Worm (Caenorhabditis elegans) whole organism, midembryonic: Measurements from ENCODE around the gene F41H10.4.

Experiments
- T22C8.4 ChIP-seq: fragments of 200-800 bp; sonication (Bioruptor generic); IDR thresholded peaks from 2 replicates; pipeline ENCODE4 v1.3.6; 2022; ENCODE audit warnings: missing genetic modification characterization, missing compliant biosample characterization
- cog-1 ChIP-seq: sonication (generic microtip); optimal IDR thresholded peaks from 2 replicates; lab custom pipeline; 2016; ENCODE audit warnings: missing genetic modification characterization, missing compliant biosample characterization
- flt-1 ChIP-seq: fragments of 200-800 bp; sonication (Bioruptor generic); IDR thresholded peaks from 2 replicates; pipeline ENCODE4 v1.3.6; 2022; ENCODE audit warnings: missing genetic modification characterization, missing compliant biosample characterization
- klf-2 ChIP-seq: fragments of 200-800 bp; sonication (Bioruptor generic); conservative IDR thresholded peaks from 2 replicates; pipeline ENCODE4 v1.3.6; 2022; ENCODE audit warnings: missing genetic modification reagents, missing genetic modification characterization, missing compliant biosample characterization
- med-1 ChIP-seq: sonication (generic microtip); optimal IDR thresholded peaks from 2 replicates; lab custom pipeline; 2017; ENCODE audit warnings: missing genetic modification characterization, mild to moderate bottlenecking, missing compliant biosample characterization, antibody characterized with exemption, missing genetic modification reagents; ENCODE audit not compliant: insufficient read depth
- ref-1 ChIP-seq: fragments of 200-800 bp; sonication (Bioruptor generic); conservative IDR thresholded peaks from 2 replicates; pipeline ENCODE4 v1.3.6; 2022; ENCODE audit warnings: missing genetic modification reagents, missing genetic modification characterization, missing compliant biosample characterization
- tab-1 ChIP-seq: fragments of 200-800 bp; sonication (Bioruptor generic); IDR thresholded peaks from 2 replicates; pipeline ENCODE4 v1.3.6; 2022; ENCODE audit warnings: missing genetic modification characterization, missing compliant biosample characterization
- ztf-23 ChIP-seq: fragments of 200-800 bp; sonication (Bioruptor generic); IDR thresholded peaks from 2 replicates; pipeline ENCODE4 v1.3.6; 2022; ENCODE audit warnings: missing genetic modification reagents, missing genetic modification characterization, missing compliant biosample characterization
- ztf-29 ChIP-seq: fragments of 200-800 bp; sonication (Bioruptor generic); IDR thresholded peaks from 2 replicates; pipeline ENCODE4 v1.3.6; 2022; ENCODE audit warnings: missing genetic modification reagents, missing genetic modification characterization, missing compliant biosample characterization

F41H10.4 gene

DNA sequence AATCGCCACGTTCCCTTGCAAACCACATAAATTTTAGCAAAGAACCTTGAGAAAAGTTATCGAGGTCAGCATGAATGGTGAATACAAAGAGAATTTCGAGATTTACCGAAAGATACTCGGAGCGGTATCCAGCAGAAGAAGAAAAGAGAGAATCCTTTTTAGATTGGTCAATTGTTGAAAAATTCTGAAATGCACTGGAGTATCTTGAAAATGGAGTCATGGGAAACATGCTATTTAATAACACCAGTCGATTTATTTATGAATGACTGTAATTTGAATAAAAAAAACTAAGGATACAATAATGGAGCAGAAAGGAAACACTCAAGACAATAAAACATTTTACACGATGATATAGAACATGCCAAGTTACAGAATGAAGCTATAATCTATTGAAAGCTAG lies 25.6 kb downstream of the F41H10.4 start:
- TF ChIP-seq T22C8.4 (GFP tag; lab: Robert Waterston, UW), result no peak
- no peak for TF ChIP-seq med-1
- no peak for TF ChIP-seq ztf-23
- no peak for TF ChIP-seq klf-2 (GFP tag; lab: Robert Waterston, UW)
- no peak for TF ChIP-seq cog-1 (tag; lab: Kevin White, UChicago)
- no peak for TF ChIP-seq ztf-29 (GFP tag; lab: Robert Waterston, UW)

DNA sequence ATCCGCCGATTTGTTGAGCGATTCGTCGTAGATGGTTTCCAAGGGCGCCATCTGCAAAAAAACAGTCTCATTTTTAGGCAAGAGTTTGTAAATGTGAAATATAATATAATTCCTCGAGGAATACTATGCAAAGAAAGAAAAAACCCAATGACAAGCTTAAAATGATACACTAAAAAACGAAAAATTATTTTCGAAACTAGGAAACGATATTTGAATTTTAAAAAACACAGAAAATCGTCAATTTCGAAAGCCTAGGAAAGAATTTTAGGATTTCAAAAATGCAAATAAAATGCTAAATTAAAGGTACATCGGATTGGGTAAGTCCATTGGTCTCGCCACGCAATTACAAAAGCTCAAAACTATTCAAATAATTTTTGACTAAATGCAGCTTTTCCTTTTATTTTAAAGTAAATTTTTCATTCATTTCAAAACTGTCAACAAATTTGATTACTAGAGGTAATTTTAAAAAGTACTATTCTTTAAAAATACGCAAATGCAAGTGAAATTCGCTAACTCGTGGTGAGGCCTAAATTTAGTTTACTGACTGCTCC lies 27.2 kb downstream of the F41H10.4 start, which contains the start of the genes htp-1 and ZK616.5:
Gene htp-1 (minus strand): TSS at position 51 of the 551 bp plus-strand sequence.
Gene ZK616.5 (plus strand): TSS at position 423 of the 551 bp plus-strand sequence.
- TF ChIP-seq ztf-29 (GFP tag; lab: Robert Waterston, UW) (no peak), ref-1 (GFP tag; lab: Robert Waterston, UW) (no peak), ztf-23 (no peak), cog-1 (tag; lab: Kevin White, UChicago) (no peak), klf-2 (GFP tag; lab: Robert Waterston, UW) (no peak), tab-1 (GFP tag; lab: Robert Waterston, UW) (no peak), T22C8.4 (GFP tag; lab: Robert Waterston, UW) (no peak), med-1 (no peak), flt-1 (GFP tag; lab: Robert Waterston, UW) (no peak)

DNA sequence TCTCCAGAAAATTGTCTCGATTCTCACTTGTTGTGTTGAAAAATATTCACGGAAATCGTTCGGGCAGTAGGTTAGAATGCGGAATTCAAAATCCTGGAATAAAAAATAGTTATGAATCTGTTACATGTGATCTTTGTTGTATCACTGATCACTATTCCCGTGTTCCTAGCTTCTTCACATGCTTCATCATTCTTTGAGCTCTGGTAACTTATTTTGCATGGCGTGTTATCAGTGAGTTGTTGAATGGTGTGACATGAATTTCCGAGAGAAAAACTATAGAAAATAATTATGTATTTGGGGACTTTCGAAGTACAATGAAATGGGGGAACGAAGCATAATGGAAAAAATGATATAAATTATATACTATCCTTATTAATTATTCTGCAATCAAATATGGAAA lies 29.2 kb downstream of the F41H10.4 start:
- TF ChIP-seq flt-1 (GFP tag; lab: Robert Waterston, UW) (no peak), ztf-23 (no peak), ztf-29 (GFP tag; lab: Robert Waterston, UW) (no peak), tab-1 (GFP tag; lab: Robert Waterston, UW) (no peak), ref-1 (GFP tag; lab: Robert Waterston, UW) (no peak), med-1 (no peak), klf-2 (GFP tag; lab: Robert Waterston, UW) (no peak), T22C8.4 (GFP tag; lab: Robert Waterston, UW) (no peak), cog-1 (tag; lab: Kevin White, UChicago) (no peak)

DNA sequence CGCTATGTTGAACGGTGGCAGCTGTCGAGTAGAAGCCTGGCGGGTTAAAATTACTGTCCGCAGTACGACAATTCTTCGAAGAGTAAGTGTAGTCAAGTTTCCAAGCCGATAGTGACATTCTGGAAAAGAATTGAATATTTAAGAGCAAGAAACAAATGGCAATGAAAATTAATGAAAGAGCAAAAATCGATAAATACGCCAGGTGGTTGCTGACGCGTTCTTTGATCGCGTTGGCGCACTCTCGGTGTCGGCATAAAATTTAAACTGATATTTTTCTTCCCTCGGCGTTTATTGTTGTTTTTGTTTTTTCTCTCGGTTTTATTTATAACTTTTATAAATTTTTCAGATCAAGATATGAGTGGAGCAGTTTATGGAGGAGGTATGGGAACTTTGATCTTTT lies 30.3 kb downstream of the F41H10.4 start, which contains the start of the genes perm-3 and swsn-6:
Gene perm-3 (minus strand): TSS at position 118 of the 400 bp plus-strand sequence.
Gene swsn-6 (plus strand): TSS at position 347 of the 400 bp plus-strand sequence.
- TF ChIP-seq flt-1 (GFP tag; lab: Robert Waterston, UW), result peak; percentile 66; the same call in 1 of the 2 replicates
- no peak for TF ChIP-seq klf-2 (GFP tag; lab: Robert Waterston, UW)
- no peak for TF ChIP-seq cog-1 (tag; lab: Kevin White, UChicago)
- no peak for TF ChIP-seq ref-1 (GFP tag; lab: Robert Waterston, UW)
- peak; percentile 85; the same call in 1 of the 2 replicates for TF ChIP-seq T22C8.4 (GFP tag; lab: Robert Waterston, UW)
- TF ChIP-seq ztf-23, result no peak
- no peak for TF ChIP-seq tab-1 (GFP tag; lab: Robert Waterston, UW)
- no peak for TF ChIP-seq ztf-29 (GFP tag; lab: Robert Waterston, UW)
- no peak for TF ChIP-seq med-1

DNA sequence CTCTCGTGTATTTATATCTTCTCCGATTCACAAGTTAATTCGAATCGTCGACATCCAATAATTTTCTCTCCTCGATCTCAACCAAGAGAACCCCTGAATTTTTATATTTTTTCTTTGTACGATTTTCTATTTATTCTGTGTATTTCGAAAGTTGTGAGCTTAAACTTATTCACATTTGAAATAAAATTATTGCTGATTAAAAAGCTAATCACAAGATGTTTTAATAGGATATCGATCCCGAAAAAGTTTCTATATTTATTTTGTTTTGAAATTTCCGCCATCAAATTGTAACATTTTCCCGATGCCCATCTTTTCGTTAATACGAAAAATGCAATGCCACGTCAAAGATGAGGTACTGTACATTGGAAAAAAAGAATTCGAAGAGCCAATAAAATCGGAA lies 32.4 kb downstream of the F41H10.4 start, which contains the start of gene ZK616.3:
Gene ZK616.3 (plus strand): TSS at position 301 of the 400 bp plus-strand sequence.
- TF ChIP-seq tab-1 (GFP tag; lab: Robert Waterston, UW) (no peak), flt-1 (GFP tag; lab: Robert Waterston, UW) (no peak)

DNA sequence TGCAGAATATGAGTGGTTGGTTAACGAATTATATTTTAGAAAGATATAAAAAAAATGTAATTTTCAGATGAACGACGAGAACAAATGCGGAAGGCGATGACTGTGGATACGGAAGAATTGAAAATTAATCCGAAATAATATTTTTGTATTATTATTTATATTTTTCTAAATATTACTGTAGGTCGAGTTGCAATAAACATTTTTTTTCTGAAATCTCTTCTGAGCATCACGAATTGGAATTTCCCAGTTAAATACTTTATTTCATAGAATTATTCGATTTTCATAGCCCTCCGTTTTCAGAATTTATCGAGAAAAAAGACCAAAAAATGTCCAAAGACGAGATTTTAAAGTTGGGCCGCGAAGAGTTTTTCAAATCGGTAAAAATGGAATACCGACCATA lies 33.2 kb downstream of the F41H10.4 start, which contains the start of gene ZK616.2:
Gene ZK616.2 (plus strand): TSS at position 301 of the 400 bp plus-strand sequence.
- TF ChIP-seq ztf-23 (no peak), med-1 (no peak), flt-1 (GFP tag; lab: Robert Waterston, UW) (no peak), tab-1 (GFP tag; lab: Robert Waterston, UW) (no peak), ref-1 (GFP tag; lab: Robert Waterston, UW) (no peak), T22C8.4 (GFP tag; lab: Robert Waterston, UW) (no peak), klf-2 (GFP tag; lab: Robert Waterston, UW) (no peak)

DNA sequence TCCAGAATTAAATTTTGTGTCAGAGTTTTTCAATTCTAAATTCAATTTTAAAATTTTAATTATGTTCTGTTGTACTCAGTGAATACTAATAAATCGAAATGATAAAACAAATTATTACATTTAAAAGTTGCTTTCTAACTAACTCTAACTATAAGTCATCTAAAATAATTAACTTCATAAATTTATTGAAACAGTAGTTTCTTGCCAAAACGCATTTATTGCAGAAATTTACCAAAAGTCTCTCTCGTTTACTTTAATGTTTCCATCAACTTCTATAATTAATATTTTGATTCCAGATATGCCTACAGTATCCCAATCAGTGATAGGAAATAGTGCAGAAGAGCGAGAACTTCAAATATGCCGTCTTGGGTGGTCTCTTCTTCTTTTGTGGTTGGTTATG lies 36.2 kb downstream of the F41H10.4 start, which contains the start of gene ZK616.1:
Gene ZK616.1 (plus strand): TSS at position 301 of the 400 bp plus-strand sequence.
- no peak for TF ChIP-seq klf-2 (GFP tag; lab: Robert Waterston, UW)
- no peak for TF ChIP-seq tab-1 (GFP tag; lab: Robert Waterston, UW)
- no peak for TF ChIP-seq ref-1 (GFP tag; lab: Robert Waterston, UW)
- no peak for TF ChIP-seq cog-1 (tag; lab: Kevin White, UChicago)
- TF ChIP-seq ztf-29 (GFP tag; lab: Robert Waterston, UW), result no peak
- no peak for TF ChIP-seq med-1
- no peak for TF ChIP-seq flt-1 (GFP tag; lab: Robert Waterston, UW)
- TF ChIP-seq ztf-23, result no peak
- no peak for TF ChIP-seq T22C8.4 (GFP tag; lab: Robert Waterston, UW)

DNA sequence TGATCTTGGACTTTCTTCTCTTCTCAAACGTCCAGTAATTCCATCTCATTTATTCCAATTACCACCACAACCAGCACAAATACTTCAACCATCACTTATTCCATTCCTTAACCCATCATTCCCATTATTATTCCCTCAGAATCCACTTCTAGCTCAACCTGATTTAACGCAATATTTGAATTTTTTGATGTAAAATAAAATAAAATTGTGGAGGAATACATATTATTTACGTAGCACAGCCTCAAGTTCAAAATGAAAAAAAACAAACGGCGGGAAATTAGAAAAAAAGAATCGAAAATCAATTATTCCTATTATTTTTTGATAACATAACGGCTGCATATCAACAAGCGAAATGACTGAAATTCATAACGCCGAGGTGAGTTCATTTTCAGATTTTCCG lies 41.0 kb downstream of the F41H10.4 start, which contains the start of gene ZK616.61:
Gene ZK616.61 (plus strand): TSS at position 301 of the 400 bp plus-strand sequence.
- no peak for TF ChIP-seq tab-1 (GFP tag; lab: Robert Waterston, UW)

DNA sequence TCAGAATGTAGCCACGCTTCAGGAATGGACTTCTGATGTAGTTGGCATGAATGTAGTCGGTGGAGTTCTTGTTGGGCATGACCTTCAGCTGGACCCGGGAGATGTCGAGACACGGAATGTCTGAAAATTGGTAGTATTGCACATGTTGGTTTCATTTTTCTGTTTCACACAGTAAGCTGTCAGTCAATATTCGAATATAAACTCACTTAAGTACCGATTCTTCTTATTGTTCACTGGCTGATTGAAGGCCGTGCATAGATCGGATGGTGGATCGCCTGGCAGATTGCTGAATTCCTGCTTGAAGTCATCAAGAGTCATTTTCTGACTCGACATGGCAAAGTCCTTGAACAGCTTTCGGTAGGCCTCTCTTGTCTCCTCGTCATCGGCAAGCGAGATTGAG lies 44.8 kb downstream of the F41H10.4 start:
- TF ChIP-seq ref-1 (GFP tag; lab: Robert Waterston, UW), result no peak
- no peak for TF ChIP-seq T22C8.4 (GFP tag; lab: Robert Waterston, UW)
- TF ChIP-seq flt-1 (GFP tag; lab: Robert Waterston, UW), result no peak
- TF ChIP-seq cog-1 (tag; lab: Kevin White, UChicago), result no peak
- no peak for TF ChIP-seq ztf-29 (GFP tag; lab: Robert Waterston, UW)
- TF ChIP-seq tab-1 (GFP tag; lab: Robert Waterston, UW), result no peak
- TF ChIP-seq klf-2 (GFP tag; lab: Robert Waterston, UW), result no peak
- no peak for TF ChIP-seq med-1
- no peak for TF ChIP-seq ztf-23

DNA sequence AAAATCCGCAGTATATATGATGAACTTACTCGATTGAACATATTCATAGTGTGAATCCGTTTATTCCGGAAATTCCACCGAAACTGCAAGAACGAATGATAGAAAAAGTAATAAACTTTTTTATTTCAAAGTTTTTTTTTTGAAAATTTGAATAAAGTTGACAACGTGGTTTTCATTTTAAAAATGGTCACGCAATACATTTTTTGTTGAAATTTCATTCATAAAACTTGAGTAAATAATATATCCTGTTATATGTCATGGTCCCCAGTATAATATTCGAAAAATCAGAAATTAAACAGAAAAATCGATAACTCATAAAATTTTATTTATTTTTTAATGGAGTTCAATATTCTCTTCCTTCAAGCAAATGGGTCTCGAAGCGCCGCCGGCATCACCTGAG lies 46.8 kb downstream of the F41H10.4 start, which contains the start of gene ZK616.65:
Gene ZK616.65 (minus strand): TSS at position 101 of the 400 bp plus-strand sequence.
- TF ChIP-seq ztf-23 (no peak), T22C8.4 (GFP tag; lab: Robert Waterston, UW) (no peak), ref-1 (GFP tag; lab: Robert Waterston, UW) (no peak), med-1 (no peak), ztf-29 (GFP tag; lab: Robert Waterston, UW) (no peak), flt-1 (GFP tag; lab: Robert Waterston, UW) (no peak), klf-2 (GFP tag; lab: Robert Waterston, UW) (no peak), tab-1 (GFP tag; lab: Robert Waterston, UW) (no peak), cog-1 (tag; lab: Kevin White, UChicago) (no peak)
